Worm (Caenorhabditis elegans) whole organism, L3 larva: ENCODE data around the gene srg-5.
A peak's percentile ranks its signal among the peaks of the same experiment; 100 is the strongest.

ENCODE experiments used
- R02D3.7 ChIP-seq: fragments of 150-350 bp; optimal IDR thresholded peaks from 2 replicates; lab custom pipeline; 2014; ENCODE audit warnings: missing biosample characterization, missing genetic modification characterization
- aly-2 ChIP-seq: fragments of 150-350 bp; optimal IDR thresholded peaks from 2 replicates; lab custom pipeline; 2014; ENCODE audit warnings: missing biosample characterization, missing genetic modification characterization
- ceh-82 ChIP-seq: fragments of 150-350 bp; optimal IDR thresholded peaks from 2 replicates; lab custom pipeline; 2014; ENCODE audit warnings: missing biosample characterization, missing genetic modification characterization
- ceh-9 ChIP-seq: sonication (generic microtip); optimal IDR thresholded peaks from 2 replicates; lab custom pipeline; 2018; ENCODE audit warnings: missing biosample characterization, missing genetic modification characterization
- daf-12 ChIP-seq: fragments of 150-350 bp; optimal IDR thresholded peaks from 2 replicates; lab custom pipeline; 2014; ENCODE audit warnings: missing biosample characterization, missing genetic modification reagents, missing genetic modification characterization
- egl-27 ChIP-seq: sonication (generic microtip); optimal IDR thresholded peaks from 4 replicates; lab custom pipeline; 2017; ENCODE audit warnings: missing biosample characterization, missing genetic modification reagents, missing genetic modification characterization
- elt-1 ChIP-seq: fragments of 150-350 bp; optimal IDR thresholded peaks from 2 replicates; lab custom pipeline; 2014; ENCODE audit warnings: missing biosample characterization, missing genetic modification characterization
- elt-2 ChIP-seq: sonication (generic microtip); optimal IDR thresholded peaks from 2 replicates; lab custom pipeline; 2016; ENCODE audit warnings: missing genetic modification reagents, mild to moderate bottlenecking, missing genetic modification characterization, missing compliant biosample characterization
- elt-3 ChIP-seq, 3 experiments: fragments of 150-350 bp in 1 of 3; sonication (generic microtip) in 2 of 3; optimal IDR thresholded peaks; 2 replicates in 2 of 3; 4 replicates in 1 of 3; lab custom pipeline; 2014 to 2017; ENCODE audit warnings: missing biosample characterization in 3 of 3, missing genetic modification characterization in 3 of 3
- fkh-10 ChIP-seq: sonication (generic microtip); optimal IDR thresholded peaks from 2 replicates; lab custom pipeline; 2017; ENCODE audit warnings: missing biosample characterization, missing genetic modification reagents, missing genetic modification characterization
- fkh-2 ChIP-seq: fragments of 150-350 bp; optimal IDR thresholded peaks from 2 replicates; lab custom pipeline; 2014; ENCODE audit warnings: missing biosample characterization, missing genetic modification reagents, missing genetic modification characterization
- jun-1 ChIP-seq: fragments of 150-350 bp; optimal IDR thresholded peaks from 2 replicates; lab custom pipeline; 2014; ENCODE audit warnings: missing biosample characterization, missing genetic modification reagents, missing genetic modification characterization
- lin-15B ChIP-seq: fragments of 150-350 bp; optimal IDR thresholded peaks from 2 replicates; lab custom pipeline; 2014; ENCODE audit warnings: missing biosample characterization, missing genetic modification characterization
- lin-39 ChIP-seq: fragments of 150-350 bp; optimal IDR thresholded peaks from 2 replicates; lab custom pipeline; 2018; ENCODE audit warnings: missing biosample characterization, missing genetic modification reagents, missing genetic modification characterization
- lsy-12 ChIP-seq: sonication (generic microtip); optimal IDR thresholded peaks from 2 replicates; lab custom pipeline; 2016; ENCODE audit warnings: mild to moderate bottlenecking, missing genetic modification characterization, missing compliant biosample characterization
- mml-1 ChIP-seq: fragments of 150-350 bp; sonication (generic microtip); optimal IDR thresholded peaks from 3 replicates; lab custom pipeline; 2014; ENCODE audit warnings: missing biosample characterization, missing genetic modification characterization
- nfya-1 ChIP-seq: sonication (generic microtip); optimal IDR thresholded peaks from 2 replicates; lab custom pipeline; 2017; ENCODE audit warnings: missing genetic modification characterization, mild to moderate bottlenecking, missing compliant biosample characterization, antibody characterized with exemption, moderate library complexity; ENCODE audit not compliant: insufficient read depth
- nhr-23 ChIP-seq: fragments of 150-350 bp; optimal IDR thresholded peaks from 2 replicates; lab custom pipeline; 2014; ENCODE audit warnings: missing biosample characterization, missing genetic modification reagents, missing genetic modification characterization
- nhr-237 ChIP-seq: fragments of 150-350 bp; optimal IDR thresholded peaks from 2 replicates; lab custom pipeline; 2014; ENCODE audit warnings: missing biosample characterization, missing genetic modification characterization
- nhr-25 ChIP-seq: sonication (generic microtip); optimal IDR thresholded peaks from 2 replicates; lab custom pipeline; 2017; ENCODE audit warnings: missing biosample characterization, missing genetic modification characterization
- nhr-76 ChIP-seq: fragments of 150-350 bp; sonication (generic microtip); optimal IDR thresholded peaks from 5 replicates; lab custom pipeline; 2014; ENCODE audit warnings: missing biosample characterization, missing genetic modification characterization
- nhr-77 ChIP-seq: fragments of 150-350 bp; optimal IDR thresholded peaks from 2 replicates; lab custom pipeline; 2014; ENCODE audit warnings: missing biosample characterization, missing genetic modification characterization
- pha-4 ChIP-seq: fragments of 150-350 bp; optimal IDR thresholded peaks from 2 replicates; lab custom pipeline; 2014; ENCODE audit warnings: missing biosample characterization, missing genetic modification reagents, missing genetic modification characterization
- pqm-1 ChIP-seq: fragments of 150-350 bp; optimal IDR thresholded peaks from 2 replicates; lab custom pipeline; 2017; ENCODE audit warnings: missing biosample characterization, missing genetic modification characterization, inconsistent platforms
- skn-1 ChIP-seq: fragments of 150-350 bp; optimal IDR thresholded peaks from 2 replicates; lab custom pipeline; 2014; ENCODE audit warnings: missing biosample characterization, missing genetic modification characterization
- snpc-4 ChIP-seq: fragments of 150-350 bp; optimal IDR thresholded peaks from 2 replicates; lab custom pipeline; 2014; ENCODE audit warnings: missing biosample characterization, missing genetic modification characterization
- tbx-2 ChIP-seq: sonication (generic microtip); optimal IDR thresholded peaks from 2 replicates; lab custom pipeline; 2016; ENCODE audit warnings: mild to moderate bottlenecking, missing genetic modification characterization, missing compliant biosample characterization
- unc-39 ChIP-seq: sonication (generic microtip); optimal IDR thresholded peaks from 4 replicates; lab custom pipeline; 2017; ENCODE audit warnings: missing biosample characterization, missing genetic modification characterization
- unc-62 ChIP-seq: fragments of 150-350 bp; sonication (generic microtip); optimal IDR thresholded peaks from 4 replicates; lab custom pipeline; 2014; ENCODE audit warnings: missing biosample characterization, missing genetic modification reagents, missing genetic modification characterization
- zag-1 ChIP-seq: fragments of 150-350 bp; optimal IDR thresholded peaks from 2 replicates; lab custom pipeline; 2014; ENCODE audit warnings: missing biosample characterization, missing genetic modification characterization
- ztf-4 ChIP-seq: fragments of 150-350 bp; optimal IDR thresholded peaks from 2 replicates; lab custom pipeline; 2014; ENCODE audit warnings: missing biosample characterization, missing genetic modification characterization

The srg-5 gene

DNA sequence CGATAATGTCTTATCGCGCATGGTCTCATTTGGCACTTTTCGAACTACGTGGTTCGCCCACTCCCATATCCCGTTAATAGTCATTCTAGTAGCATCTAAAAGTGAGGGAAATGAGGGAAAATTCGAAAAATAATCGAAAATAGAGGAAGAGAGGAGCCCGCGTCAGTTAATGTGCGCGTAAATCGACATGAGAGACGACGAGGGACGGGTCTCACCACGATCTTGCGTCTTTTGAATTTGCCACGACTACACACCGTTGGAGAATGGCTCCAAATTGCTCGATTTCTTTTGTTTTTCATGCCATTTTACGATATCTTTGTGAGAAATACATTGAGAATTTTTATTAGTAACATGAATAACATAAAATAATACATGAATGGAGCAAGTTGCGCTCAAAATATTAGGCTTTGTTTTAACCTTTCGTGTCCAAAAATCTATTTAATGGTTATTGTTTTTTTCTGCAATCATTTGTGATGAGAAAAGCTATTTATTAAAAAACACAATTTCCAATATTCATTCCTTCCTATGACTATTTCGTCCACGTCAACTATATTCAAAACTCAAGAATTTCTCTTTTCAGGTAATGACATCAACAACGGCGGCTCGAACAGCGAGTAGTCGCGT is 16.2 kb downstream of the srg-5 start, which contains the start of the genes gen-1 and stt-3:
TSS of gene gen-1 (minus strand) at position 95 of the 624 bp plus-strand sequence.
TSS of gene stt-3 (plus strand) at position 574 of the 624 bp plus-strand sequence.
- TF ChIP-seq nhr-77 (tag; lab: Kevin White, UChicago) = no peak
- peak; percentile 62 for TF ChIP-seq lin-15B (tag; lab: Kevin White, UChicago)
- no peak for TF ChIP-seq fkh-2 (tag; lab: Kevin White, UChicago)
- TF ChIP-seq egl-27 (tag; lab: Kevin White, UChicago) = no peak
- no peak for TF ChIP-seq unc-39
- peak; percentile 12 for TF ChIP-seq elt-2
- peak; percentile 69 for TF ChIP-seq lin-39
- TF ChIP-seq R02D3.7 = peak; percentile 80

DNA sequence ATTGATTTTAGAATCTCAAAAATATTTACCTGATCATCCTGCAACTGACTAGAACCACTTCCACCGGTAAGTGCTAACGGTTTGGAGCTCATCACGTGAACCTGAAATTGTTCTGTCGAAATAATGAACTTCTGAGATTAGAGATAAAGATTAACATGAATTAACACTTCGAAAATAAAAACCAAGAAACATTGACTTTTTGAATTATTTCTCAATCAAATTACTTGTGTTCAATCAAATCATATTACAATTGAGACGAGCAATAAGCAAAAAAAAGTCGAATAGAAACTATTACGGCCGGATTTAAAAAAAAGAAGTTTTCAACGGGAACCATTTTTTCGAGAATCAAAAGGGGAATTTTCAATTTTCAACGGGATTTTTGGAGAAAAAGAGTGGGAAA is 18.6 kb downstream of the srg-5 start, which contains the start of gene bcas-2:
TSS of gene bcas-2 (minus strand) at position 101 of the 400 bp plus-strand sequence.
- TF ChIP-seq nhr-25 (tag; lab: Kevin White, UChicago) (no peak), nhr-77 (tag; lab: Kevin White, UChicago) (no peak), lin-39 (no peak), lsy-12 (tag; lab: Kevin White, UChicago) (no peak), nhr-76 (tag; lab: Kevin White, UChicago) (no peak)

DNA sequence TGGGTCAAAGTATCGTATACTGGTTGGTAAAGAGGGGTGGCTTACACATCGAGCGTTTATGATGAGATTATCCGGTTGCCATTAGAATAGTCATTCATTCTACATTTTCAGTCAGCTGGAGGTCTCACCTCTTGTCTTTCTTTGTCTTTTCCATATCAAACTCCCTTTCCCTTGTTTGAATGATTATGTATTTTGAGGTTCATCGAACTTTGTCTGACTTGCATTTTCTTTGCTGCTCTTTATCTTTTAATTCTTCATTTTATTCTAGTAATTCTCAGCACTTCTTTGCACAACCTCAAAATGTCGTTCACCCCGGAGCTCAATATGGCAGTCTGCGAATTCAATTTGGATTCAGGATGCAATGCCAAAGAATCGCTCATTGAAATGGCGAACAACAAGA is 23.8 kb downstream of the srg-5 start, which contains the start of gene T12A2.3:
TSS of gene T12A2.3 (plus strand) at position 301 of the 400 bp plus-strand sequence.
- no peak for TF ChIP-seq R02D3.7

DNA sequence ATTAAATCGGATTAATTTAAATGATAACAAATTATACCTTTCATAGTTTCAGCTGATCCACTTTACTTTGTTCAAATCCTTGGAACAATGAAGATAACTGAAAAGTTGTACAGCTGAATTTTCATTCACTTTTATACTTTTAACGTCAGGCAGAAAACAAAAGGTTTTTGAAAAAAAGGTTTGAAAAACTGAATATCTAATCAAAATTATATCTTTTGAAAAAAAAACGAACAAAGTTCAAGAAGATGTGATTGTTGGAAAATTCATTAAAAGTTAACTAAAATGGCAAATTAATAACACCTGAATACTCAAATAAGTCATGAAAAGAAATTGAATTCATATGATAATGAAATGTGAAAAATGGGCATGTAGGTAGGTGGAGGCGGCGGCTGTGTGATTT is 27.7 kb downstream of the srg-5 start, which contains the start of gene T12A2.21:
TSS of gene T12A2.21 (minus strand) at position 101 of the 400 bp plus-strand sequence.
- TF ChIP-seq nhr-237 (tag; lab: Kevin White, UChicago) = no peak
- TF ChIP-seq mml-1 = no peak
- no peak for TF ChIP-seq elt-2
- TF ChIP-seq lin-15B (tag; lab: Kevin White, UChicago) = no peak
- no peak for TF ChIP-seq zag-1 (tag; lab: Kevin White, UChicago)
- no peak for TF ChIP-seq pqm-1 (tag; lab: Kevin White, UChicago)
- TF ChIP-seq aly-2 = no peak
- TF ChIP-seq pha-4 (tag; lab: Kevin White, UChicago) = no peak
- TF ChIP-seq fkh-10 = no peak
- TF ChIP-seq ztf-4 (tag; lab: Kevin White, UChicago) = no peak
- no peak for TF ChIP-seq elt-1 (tag; lab: Kevin White, UChicago)

DNA sequence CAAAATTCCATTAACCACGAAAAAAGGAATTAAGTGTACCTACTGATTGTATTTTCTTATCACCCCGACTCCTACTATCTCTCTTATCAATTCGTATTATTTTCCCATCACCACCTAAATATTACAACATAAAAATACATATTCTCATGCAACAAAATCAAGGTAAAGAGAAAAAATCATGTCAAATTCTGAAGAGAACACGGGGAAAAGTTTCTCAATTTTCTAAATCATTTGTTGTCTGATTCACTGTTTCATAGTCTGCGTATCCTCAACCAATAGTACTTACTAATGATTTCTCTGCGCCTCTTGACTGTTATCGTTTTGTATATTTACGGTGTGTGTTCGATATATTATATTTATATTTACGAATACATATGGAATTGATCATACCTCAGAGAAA is 32.5 kb downstream of the srg-5 start:
- TF ChIP-seq elt-2 (peak; percentile 95), nhr-77 (tag; lab: Kevin White, UChicago) (no peak), pha-4 (tag; lab: Kevin White, UChicago) (peak; percentile 87), snpc-4 (tag; lab: Kevin White, UChicago) (no peak), nfya-1 (tag; lab: Kevin White, UChicago) (peak; percentile 14), jun-1 (peak; percentile 33), pqm-1 (tag; lab: Kevin White, UChicago) (peak; percentile 94), ceh-9 (tag; lab: Kevin White, UChicago) (no peak), nhr-25 (tag; lab: Kevin White, UChicago) (peak; percentile 4)

ce11 chrIII:6230870-6231269 is 33.5 kb downstream of the srg-5 start, which contains the start of gene esyt-2:
Gene esyt-2 (minus strand): TSS chrIII:6230970.
- TF ChIP-seq pqm-1 (tag; lab: Kevin White, UChicago) (no peak), ceh-82 (tag; lab: Kevin White, UChicago) (no peak), ztf-4 (tag; lab: Kevin White, UChicago) (no peak), unc-39 (no peak), mml-1 (no peak), egl-27 (tag; lab: Kevin White, UChicago) (no peak), aly-2 (no peak), daf-12 (no peak), nhr-23 (tag; lab: Kevin White, UChicago) (no peak), skn-1 (no peak), unc-62 (no peak), elt-3 (tag; optimal IDR thresholded peaks at IDR 0.05; lab: Kevin White, UChicago) (no peak), tbx-2 (no peak), nhr-25 (tag; lab: Kevin White, UChicago) (no peak)
